Worm (Caenorhabditis elegans): ENCODE measurements around the gene F08H9.3.

DNA sequence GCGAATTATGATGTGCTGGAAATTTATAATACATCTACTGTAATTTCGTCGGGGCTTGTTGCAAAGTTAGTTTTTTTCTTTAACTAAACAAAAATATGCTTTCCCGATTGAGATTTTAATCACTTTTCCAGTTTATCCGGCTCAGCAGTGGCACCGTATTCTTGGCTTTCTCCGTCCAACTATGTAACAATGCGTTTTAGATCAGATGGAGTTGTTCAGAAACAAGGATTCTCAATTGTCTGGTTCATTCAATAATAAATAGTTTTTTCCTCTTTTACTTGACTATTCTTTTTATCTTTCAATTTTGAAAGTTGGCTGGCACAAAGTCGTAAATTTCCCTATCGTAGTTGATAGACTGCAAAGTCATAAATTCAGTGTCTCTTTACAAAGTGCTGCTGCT, 11.0 kb upstream of the F08H9.3 start, which contains the start of gene clec-56:
- TF ChIP-seq dao-5 (tag; optimal IDR thresholded peaks at IDR 0.05) (no peak), him-1 (tag; optimal IDR thresholded peaks at IDR 0.05) (no peak)
